Worm (Caenorhabditis elegans) whole organism, early embryonic: Measurements from ENCODE around the gene B0464.9.
A peak's percentile ranks its signal among the peaks of the same experiment; 100 is the strongest.
"Not testable (repeated sequence)": the region's sequence is repeated elsewhere in the genome, so short reads cannot be mapped to it uniquely, and the experiment has no call there.

Experiments
- B0310.2 ChIP-seq: sonication (generic microtip); optimal IDR thresholded peaks from 2 replicates; lab custom pipeline; 2016; ENCODE audit warnings: mild to moderate bottlenecking, missing genetic modification characterization, missing compliant biosample characterization
- F13C5.2 ChIP-seq: sonication (generic microtip); optimal IDR thresholded peaks from 2 replicates; lab custom pipeline; 2017; ENCODE audit warnings: mild to moderate bottlenecking, missing genetic modification characterization, inconsistent platforms, missing compliant biosample characterization
- aly-1 ChIP-seq: sonication (generic microtip); optimal IDR thresholded peaks from 2 replicates; lab custom pipeline; 2016; ENCODE audit warnings: missing genetic modification characterization, missing compliant biosample characterization
- ama-1 ChIP-seq: fragments of 150-350 bp; optimal IDR thresholded peaks from 2 replicates; lab custom pipeline; 2014
- ceh-13 ChIP-seq: fragments of 200-800 bp; sonication (Bioruptor generic); optimal IDR thresholded peaks from 2 replicates; lab custom pipeline; 2018; ENCODE audit warnings: mild to moderate bottlenecking, missing genetic modification characterization, missing compliant biosample characterization
- ceh-36 ChIP-seq: sonication (generic microtip); optimal IDR thresholded peaks from 2 replicates; lab custom pipeline; 2016; ENCODE audit warnings: missing genetic modification characterization, inconsistent platforms, missing compliant biosample characterization
- ets-7 ChIP-seq: sonication (generic microtip); optimal IDR thresholded peaks from 2 replicates; lab custom pipeline; 2016; ENCODE audit warnings: missing genotype, missing genetic modification characterization, missing compliant biosample characterization
- flt-1 ChIP-seq: fragments of 200-800 bp; sonication (Bioruptor generic); IDR thresholded peaks from 2 replicates; pipeline ENCODE4 v1.3.6; 2022; ENCODE audit warnings: missing genetic modification characterization, missing compliant biosample characterization
- hmbx-1 ChIP-seq: sonication (generic microtip); optimal IDR thresholded peaks from 2 replicates; lab custom pipeline; 2016; ENCODE audit warnings: mild to moderate bottlenecking, missing genetic modification characterization, missing compliant biosample characterization
- hmg-4 ChIP-seq: fragments of 200-800 bp; sonication (Bioruptor generic); optimal IDR thresholded peaks from 2 replicates; lab custom pipeline; 2018; ENCODE audit warnings: mild to moderate bottlenecking, missing genetic modification characterization, missing compliant biosample characterization
- hnd-1 ChIP-seq: sonication (generic microtip); optimal IDR thresholded peaks from 2 replicates; lab custom pipeline; 2016; ENCODE audit warnings: missing genetic modification characterization, missing compliant biosample characterization
- pes-1 ChIP-seq: fragments of 200-800 bp; sonication (Bioruptor generic); IDR thresholded peaks from 2 replicates; pipeline ENCODE4 v1.3.6; 2022; ENCODE audit warnings: missing genetic modification reagents, missing genetic modification characterization, missing compliant biosample characterization
- scrt-1 ChIP-seq: fragments of 200-800 bp; sonication (Bioruptor generic); IDR thresholded peaks from 2 replicates; pipeline ENCODE4 v1.3.6; 2022; ENCODE audit warnings: missing genetic modification characterization, missing compliant biosample characterization
- sea-1 ChIP-seq: fragments of 200-800 bp; sonication (Bioruptor generic); conservative IDR thresholded peaks from 2 replicates; pipeline ENCODE4 v1.3.6; 2022; ENCODE audit warnings: missing genetic modification characterization, missing compliant biosample characterization
- tbx-11 ChIP-seq: fragments of 200-800 bp; sonication (Bioruptor generic); IDR thresholded peaks from 2 replicates; pipeline ENCODE4 v1.3.6; 2022; ENCODE audit warnings: missing genetic modification characterization, missing compliant biosample characterization
- tbx-37 ChIP-seq: fragments of 200-800 bp; sonication (Bioruptor generic); conservative IDR thresholded peaks from 2 replicates; pipeline ENCODE4 v1.3.6; 2022; ENCODE audit warnings: missing genetic modification reagents, missing genetic modification characterization, missing compliant biosample characterization
- tra-4 ChIP-seq: sonication (generic microtip); optimal IDR thresholded peaks from 2 replicates; lab custom pipeline; 2017; ENCODE audit warnings: missing genetic modification characterization, missing compliant biosample characterization

The B0464.9 gene

DNA sequence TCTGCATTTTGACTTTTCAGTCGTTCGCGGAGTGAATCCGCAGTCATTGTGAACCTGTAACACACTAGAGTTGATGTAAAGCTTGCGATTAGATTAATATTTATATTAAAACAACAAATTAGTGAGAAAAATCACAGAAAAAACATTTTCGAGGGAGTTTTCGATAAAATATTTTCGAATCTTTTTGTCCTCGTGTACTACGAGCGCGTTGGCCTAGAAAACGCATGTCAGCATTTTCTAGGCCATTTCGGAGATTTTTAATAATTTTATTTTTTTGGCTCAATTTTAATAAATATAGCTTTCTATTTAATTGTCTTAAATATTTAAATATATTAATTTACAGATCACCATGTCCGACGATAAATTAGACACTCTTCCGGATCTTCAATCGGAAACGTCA lies at the start of gene B0464.9:
TSS of gene B0464.9 (plus strand) at position 344 of the 400 bp plus-strand sequence.
- TF ChIP-seq hmbx-1 (tag; lab: Kevin White, UChicago) (no peak), tbx-37 (GFP tag; lab: Robert Waterston, UW) (peak; percentile 51; the same call in 1 of the 2 replicates), B0310.2 (tag; lab: Kevin White, UChicago) (no peak), pes-1 (GFP tag; lab: Robert Waterston, UW) (peak; percentile 69), hmg-4 (GFP tag; lab: Kevin White, UChicago) (no peak)

DNA sequence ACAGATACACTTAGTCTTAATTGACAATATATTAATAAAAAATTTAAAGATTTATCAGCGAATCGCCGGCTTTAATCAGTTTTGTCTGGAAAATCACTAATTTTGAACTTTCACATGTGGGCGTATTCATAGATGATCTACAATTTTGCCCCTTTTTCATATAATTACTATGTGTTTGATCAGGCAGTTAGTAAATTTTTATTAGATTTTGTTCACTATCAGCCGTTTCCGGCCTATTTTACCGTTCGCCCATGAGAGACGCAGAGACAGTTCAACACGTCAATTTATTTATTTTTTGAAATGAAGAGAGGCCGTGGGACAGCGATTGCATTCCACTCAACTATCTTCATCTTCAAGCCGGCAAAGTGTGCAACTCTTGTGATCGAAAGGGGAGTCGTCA lies 45.3 kb upstream of the B0464.9 start, which contains the start of gene T26G10.4:
TSS of gene T26G10.4 (plus strand) at position 301 of the 400 bp plus-strand sequence.
- TF ChIP-seq ceh-36, B0310.2, aly-1 (tag; lab: Kevin White, UChicago): not testable (repeated sequence)

DNA sequence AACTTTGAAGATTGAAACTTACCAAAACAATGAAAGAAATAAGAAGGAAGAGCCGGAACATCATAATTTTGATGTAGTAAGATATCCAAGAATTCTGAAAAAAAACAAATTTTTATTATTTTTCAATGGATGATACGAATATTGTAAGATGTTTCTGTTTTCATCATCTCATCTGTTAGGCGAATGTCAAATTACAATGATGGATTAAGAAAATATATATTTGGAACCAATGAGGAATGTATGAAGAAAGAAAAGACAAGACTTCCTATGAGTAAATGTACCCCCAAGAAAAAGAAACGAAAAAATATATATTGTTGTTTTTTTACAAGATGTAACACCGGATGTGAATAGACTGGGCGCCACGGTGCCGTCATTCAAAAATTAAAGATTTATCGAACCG lies 39.3 kb upstream of the B0464.9 start, which contains the start of gene T26G10.5:
TSS of gene T26G10.5 (minus strand) at position 101 of the 400 bp plus-strand sequence.
- TF ChIP-seq ceh-13 (GFP tag; lab: Kevin White, UChicago) (no peak), hmg-4 (GFP tag; lab: Kevin White, UChicago) (no peak), tbx-37 (GFP tag; lab: Robert Waterston, UW) (no peak), ceh-36 (tag; lab: Kevin White, UChicago) (no peak), ets-7 (tag; lab: Kevin White, UChicago) (no peak), hmbx-1 (tag; lab: Kevin White, UChicago) (no peak), tra-4 (tag; lab: Kevin White, UChicago) (no peak), hnd-1 (tag; lab: Kevin White, UChicago) (no peak), ama-1 (lab: Kevin White, UChicago) (no peak)

DNA sequence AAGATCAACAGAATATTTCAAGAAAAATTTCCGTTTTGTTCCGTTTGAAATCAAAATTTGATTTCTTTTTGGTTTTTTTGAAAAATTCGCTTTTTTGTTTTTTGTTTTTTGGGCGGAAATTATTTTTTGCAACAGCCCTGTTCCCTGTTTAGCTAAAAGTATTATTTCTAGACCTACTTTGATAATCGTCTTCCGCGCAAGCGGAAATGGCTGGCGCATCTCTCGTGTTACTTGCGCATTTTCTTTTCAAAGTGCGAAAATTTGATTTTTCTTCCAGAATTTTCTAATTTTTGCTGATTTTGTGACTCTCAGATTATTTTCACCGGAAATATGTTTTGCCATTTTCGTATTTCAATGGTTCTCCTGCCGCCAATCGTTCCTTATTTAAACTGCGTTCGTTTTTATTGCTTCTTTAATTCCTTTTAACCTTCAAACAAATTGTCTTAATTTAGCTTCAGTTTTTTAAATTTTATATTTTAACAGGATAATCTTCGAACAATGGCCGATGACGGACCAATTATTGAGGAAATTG lies 31.9 kb upstream of the B0464.9 start, which contains the start of gene cpar-1:
TSS of gene cpar-1 (plus strand) at position 482 of the 532 bp plus-strand sequence.
- no peak for TF ChIP-seq pes-1 (GFP tag; lab: Robert Waterston, UW)
- no peak for TF ChIP-seq B0310.2 (tag; lab: Kevin White, UChicago)
- TF ChIP-seq ama-1 (lab: Kevin White, UChicago), result no peak
- no peak for TF ChIP-seq scrt-1

DNA sequence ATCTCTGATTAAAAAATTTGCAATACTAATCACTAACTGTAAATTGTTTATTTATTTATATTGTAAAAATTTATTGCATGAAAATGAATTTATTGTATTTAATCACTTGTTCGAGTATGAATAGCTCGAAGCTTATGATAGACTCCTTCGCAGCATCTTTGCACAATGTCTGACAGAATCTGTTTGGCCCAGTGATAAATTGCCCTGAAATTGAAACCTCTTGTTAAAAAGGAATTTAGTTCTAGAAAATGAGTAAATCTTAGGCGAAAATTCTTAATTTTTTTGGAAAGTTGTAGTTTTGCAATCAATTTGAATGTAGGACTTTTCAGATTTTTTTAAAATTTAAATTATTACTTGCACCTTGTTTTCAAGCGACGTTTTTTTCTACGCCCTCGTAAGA lies 30.6 kb upstream of the B0464.9 start:
- TF ChIP-seq aly-1 (tag; lab: Kevin White, UChicago), result no peak
- TF ChIP-seq ets-7 (tag; lab: Kevin White, UChicago), result no peak
- no peak for TF ChIP-seq ceh-36 (tag; lab: Kevin White, UChicago)
- TF ChIP-seq tbx-11 (GFP tag; lab: Robert Waterston, UW), result no peak
- TF ChIP-seq tra-4 (tag; lab: Kevin White, UChicago), result no peak

DNA sequence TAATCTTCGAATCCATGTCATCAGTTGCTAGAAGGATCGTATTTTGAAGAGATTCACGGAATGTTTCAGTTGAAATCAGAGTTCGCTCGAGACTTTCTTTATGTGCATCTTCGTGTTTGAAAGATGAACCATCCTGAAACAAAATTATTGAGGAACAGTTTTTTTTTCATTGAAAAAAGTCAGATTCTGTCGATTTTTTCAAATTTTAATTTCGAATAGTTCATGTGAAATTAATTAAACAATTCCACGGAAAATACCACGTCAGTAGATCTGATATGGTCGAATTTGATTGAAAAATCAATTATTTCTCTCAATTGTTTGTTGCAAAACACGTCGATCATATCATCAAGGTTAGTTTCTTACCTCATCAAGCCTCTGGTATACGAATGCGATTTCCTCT lies 26.2 kb upstream of the B0464.9 start, which contains the start of gene F54C8.1:
TSS of gene F54C8.1 (plus strand) at position 301 of the 400 bp plus-strand sequence.
- no peak for TF ChIP-seq hmbx-1 (tag; lab: Kevin White, UChicago)
- no peak for TF ChIP-seq B0310.2 (tag; lab: Kevin White, UChicago)
- TF ChIP-seq aly-1 (tag; lab: Kevin White, UChicago), result no peak
- TF ChIP-seq ama-1 (lab: Kevin White, UChicago), result no peak
- TF ChIP-seq ets-7 (tag; lab: Kevin White, UChicago), result no peak
- no peak for TF ChIP-seq sea-1 (GFP tag; lab: Robert Waterston, UW)
- no peak for TF ChIP-seq F13C5.2
- TF ChIP-seq hmg-4 (GFP tag; lab: Kevin White, UChicago), result no peak
- TF ChIP-seq tra-4 (tag; lab: Kevin White, UChicago), result no peak
- no peak for TF ChIP-seq tbx-11 (GFP tag; lab: Robert Waterston, UW)
- no peak for TF ChIP-seq ceh-13 (GFP tag; lab: Kevin White, UChicago)
- TF ChIP-seq scrt-1, result no peak
- TF ChIP-seq ceh-36 (tag; lab: Kevin White, UChicago), result no peak
- TF ChIP-seq hnd-1 (tag; lab: Kevin White, UChicago), result no peak
- no peak for TF ChIP-seq flt-1 (GFP tag; lab: Robert Waterston, UW)

DNA sequence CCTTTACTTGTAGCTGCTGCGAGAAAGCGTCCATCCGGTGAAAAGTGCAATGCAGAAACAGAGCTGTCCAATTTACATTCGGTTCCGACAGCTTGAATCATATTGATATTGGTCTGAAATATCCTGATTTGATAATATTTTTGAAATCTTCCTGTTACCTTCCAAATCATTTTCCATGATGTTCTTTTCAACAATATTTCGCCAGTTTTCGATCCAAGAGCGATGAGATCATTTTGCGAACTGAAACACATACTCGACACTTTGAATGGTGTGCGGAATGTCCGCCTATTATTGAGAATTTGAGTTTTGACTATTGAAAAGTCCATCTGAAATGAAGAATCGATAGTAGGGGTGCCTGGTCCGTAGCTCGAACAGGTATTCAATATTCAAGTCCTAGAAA lies 24.4 kb upstream of the B0464.9 start, which contains the start of gene emb-30:
TSS of gene emb-30 (minus strand) at position 328 of the 400 bp plus-strand sequence.
- TF ChIP-seq B0310.2 (tag; lab: Kevin White, UChicago) (no peak), ceh-36 (tag; lab: Kevin White, UChicago) (no peak), flt-1 (GFP tag; lab: Robert Waterston, UW) (no peak), tbx-37 (GFP tag; lab: Robert Waterston, UW) (no peak), aly-1 (tag; lab: Kevin White, UChicago) (no peak), ets-7 (tag; lab: Kevin White, UChicago) (no peak), hmg-4 (GFP tag; lab: Kevin White, UChicago) (no peak), pes-1 (GFP tag; lab: Robert Waterston, UW) (no peak), ceh-13 (GFP tag; lab: Kevin White, UChicago) (no peak), hnd-1 (tag; lab: Kevin White, UChicago) (no peak), F13C5.2 (no peak), ama-1 (lab: Kevin White, UChicago) (no peak), sea-1 (GFP tag; lab: Robert Waterston, UW) (no peak), tra-4 (tag; lab: Kevin White, UChicago) (no peak), scrt-1 (no peak), tbx-11 (GFP tag; lab: Robert Waterston, UW) (no peak), hmbx-1 (tag; lab: Kevin White, UChicago) (no peak)
